Worm (Caenorhabditis elegans) whole organism, young adult: Measurements from ENCODE around the gene Y45G5AL.1.

Source experiments
- B0035.1 ChIP-seq: sonication (generic microtip); optimal IDR thresholded peaks from 2 replicates; lab custom pipeline; 2016; ENCODE audit warnings: missing genetic modification characterization, mild to moderate bottlenecking, missing compliant biosample characterization, missing genotype, missing genetic modification reagents
- B0336.3 ChIP-seq: fragments of 200-800 bp; sonication (Bioruptor generic); IDR thresholded peaks from 2 replicates; pipeline ENCODE4 v1.3.6; 2022; ENCODE audit warnings: missing genetic modification characterization, missing compliant biosample characterization
- F10E7.11 ChIP-seq: sonication (generic microtip); optimal IDR thresholded peaks from 2 replicates; lab custom pipeline; 2017; ENCODE audit warnings: mild to moderate bottlenecking, missing genetic modification characterization, moderate library complexity, missing compliant biosample characterization
- F37B4.10 ChIP-seq: fragments of 200-800 bp; sonication (Bioruptor generic); IDR thresholded peaks from 2 replicates; pipeline ENCODE4 v1.3.6; 2022; ENCODE audit warnings: missing genetic modification characterization, missing compliant biosample characterization
- F52B5.7 ChIP-seq: sonication (generic microtip); optimal IDR thresholded peaks from 2 replicates; lab custom pipeline; 2016; ENCODE audit warnings: mild to moderate bottlenecking, missing genetic modification characterization, missing compliant biosample characterization
- K12H6.12 ChIP-seq: fragments of 200-800 bp; sonication (Bioruptor generic); optimal IDR thresholded peaks from 2 replicates; lab custom pipeline; 2018; ENCODE audit warnings: mild to moderate bottlenecking, missing genetic modification characterization, missing compliant biosample characterization
- Y56A3A.18 ChIP-seq: fragments of 200-800 bp; sonication (Bioruptor generic); IDR thresholded peaks from 2 replicates; pipeline ENCODE4 v1.3.6; 2022; ENCODE audit warnings: missing genetic modification reagents, missing genetic modification characterization, missing compliant biosample characterization
- Y95B8A.8 ChIP-seq: fragments of 200-800 bp; sonication (Bioruptor generic); IDR thresholded peaks from 2 replicates; pipeline ENCODE4 v1.3.6; 2022; ENCODE audit warnings: missing genetic modification reagents, missing genetic modification characterization, missing compliant biosample characterization
- ZK185.1 ChIP-seq: sonication (generic microtip); optimal IDR thresholded peaks from 2 replicates; lab custom pipeline; 2016; ENCODE audit warnings: mild to moderate bottlenecking, missing genetic modification characterization, missing compliant biosample characterization; ENCODE audit not compliant: poor library complexity, severe bottlenecking
- athp-1 ChIP-seq: sonication (generic microtip); optimal IDR thresholded peaks from 2 replicates; lab custom pipeline; 2017; ENCODE audit warnings: mild to moderate bottlenecking, missing genetic modification characterization, missing compliant biosample characterization
- attf-5 ChIP-seq: fragments of 200-800 bp; sonication (Bioruptor generic); optimal IDR thresholded peaks from 2 replicates; lab custom pipeline; 2018; ENCODE audit warnings: mild to moderate bottlenecking, missing genetic modification characterization, missing compliant biosample characterization
- attf-6 ChIP-seq: fragments of 200-800 bp; sonication (Bioruptor generic); IDR thresholded peaks from 2 replicates; pipeline ENCODE4 v1.3.6; 2022; ENCODE audit warnings: missing genetic modification reagents, missing genetic modification characterization, missing compliant biosample characterization
- cebp-1 ChIP-seq, 2 experiments: fragments of 200-800 bp in 1 of 2; sonication (Bioruptor generic) in 1 of 2; sonication (generic microtip) in 1 of 2; IDR thresholded peaks in 1 of 2; optimal IDR thresholded peaks in 1 of 2; 2 replicates each; pipeline versions ENCODE4 v1.3.6 to Lab custom; 2017 to 2022; ENCODE audit warnings: missing compliant biosample characterization in 2 of 2, missing genetic modification characterization in 2 of 2, mild to moderate bottlenecking in 1 of 2, missing genetic modification reagents in 1 of 2, moderate library complexity in 1 of 2
- cebp-2 ChIP-seq: fragments of 200-800 bp; sonication (Bioruptor generic); IDR thresholded peaks from 2 replicates; pipeline ENCODE4 v1.3.6; 2022; ENCODE audit warnings: missing genetic modification characterization, missing compliant biosample characterization
- ceh-40 ChIP-seq: fragments of 200-800 bp; sonication (Bioruptor generic); IDR thresholded peaks from 2 replicates; pipeline ENCODE4 v1.3.6; 2022; ENCODE audit warnings: missing genetic modification characterization, missing compliant biosample characterization
- ceh-58 ChIP-seq: fragments of 200-800 bp; sonication (Bioruptor generic); IDR thresholded peaks from 2 replicates; pipeline ENCODE4 v1.3.6; 2022; ENCODE audit warnings: missing genetic modification characterization, missing compliant biosample characterization
- chd-7 ChIP-seq: sonication (generic microtip); optimal IDR thresholded peaks from 2 replicates; lab custom pipeline; 2016; ENCODE audit warnings: mild to moderate bottlenecking, missing genetic modification characterization, moderate library complexity, missing compliant biosample characterization
- dpl-1 ChIP-seq: fragments of 150-350 bp; optimal IDR thresholded peaks from 2 replicates; lab custom pipeline; 2014; ENCODE audit warnings: missing biosample characterization, missing genetic modification reagents, missing genetic modification characterization
- efl-1 ChIP-seq: fragments of 150-350 bp; optimal IDR thresholded peaks from 2 replicates; lab custom pipeline; 2014; ENCODE audit warnings: missing biosample characterization, missing genetic modification reagents, missing genetic modification characterization
- egl-18 ChIP-seq: fragments of 200-800 bp; sonication (Bioruptor generic); IDR thresholded peaks from 2 replicates; pipeline ENCODE4 v1.3.6; 2022; ENCODE audit warnings: missing genetic modification reagents, missing genetic modification characterization, missing compliant biosample characterization
- egrh-3 ChIP-seq: fragments of 200-800 bp; sonication (Bioruptor generic); IDR thresholded peaks from 2 replicates; pipeline ENCODE4 v1.3.6; 2022; ENCODE audit warnings: missing genetic modification reagents, missing genetic modification characterization, missing compliant biosample characterization
- fkh-3 ChIP-seq: sonication (generic microtip); optimal IDR thresholded peaks from 2 replicates; lab custom pipeline; 2016; ENCODE audit warnings: mild to moderate bottlenecking, missing genetic modification characterization, missing compliant biosample characterization
- hlh-26 ChIP-seq: fragments of 200-800 bp; sonication (Bioruptor generic); conservative IDR thresholded peaks from 2 replicates; pipeline ENCODE4 v1.3.6; 2022; ENCODE audit warnings: missing genetic modification reagents, missing genetic modification characterization, missing compliant biosample characterization
- hmg-1.2 ChIP-seq: fragments of 200-800 bp; sonication (Bioruptor generic); IDR thresholded peaks from 2 replicates; pipeline ENCODE4 v1.3.6; 2022; ENCODE audit warnings: missing genetic modification reagents, missing genetic modification characterization, missing compliant biosample characterization
- hrde-1 ChIP-seq: sonication (generic microtip); optimal IDR thresholded peaks from 2 replicates; lab custom pipeline; 2016; ENCODE audit warnings: missing genetic modification characterization, mild to moderate bottlenecking, missing compliant biosample characterization, moderate library complexity, missing genotype, missing genetic modification reagents, borderline replicate concordance
- lin-40 ChIP-seq: sonication (generic microtip); optimal IDR thresholded peaks from 2 replicates; lab custom pipeline; 2016; ENCODE audit warnings: missing genetic modification characterization, mild to moderate bottlenecking, missing compliant biosample characterization, missing genotype, missing genetic modification reagents
- lsy-27 ChIP-seq: sonication (generic microtip); optimal IDR thresholded peaks from 2 replicates; lab custom pipeline; 2017; ENCODE audit warnings: missing genetic modification characterization, mild to moderate bottlenecking, missing compliant biosample characterization, antibody characterized with exemption, missing genotype, borderline replicate concordance; ENCODE audit not compliant: insufficient read depth
- madf-10 ChIP-seq: sonication (generic microtip); optimal IDR thresholded peaks from 2 replicates; lab custom pipeline; 2016; ENCODE audit warnings: mild to moderate bottlenecking, missing genetic modification characterization, missing compliant biosample characterization
- madf-6 ChIP-seq: fragments of 200-800 bp; sonication (Bioruptor generic); IDR thresholded peaks from 2 replicates; pipeline ENCODE4 v1.3.6; 2022; ENCODE audit warnings: missing genetic modification reagents, missing genetic modification characterization, missing compliant biosample characterization
- mes-4 ChIP-seq: sonication (generic microtip); optimal IDR thresholded peaks from 2 replicates; lab custom pipeline; 2016; ENCODE audit warnings: missing genotype, missing genetic modification characterization, missing compliant biosample characterization
- nfya-1 ChIP-seq: sonication (generic microtip); optimal IDR thresholded peaks from 2 replicates; lab custom pipeline; 2017; ENCODE audit warnings: antibody characterized with exemption, missing compliant biosample characterization, missing genetic modification characterization, borderline replicate concordance; ENCODE audit not compliant: insufficient read depth
- nfyb-1 ChIP-seq: fragments of 200-800 bp; sonication (Bioruptor generic); IDR thresholded peaks from 2 replicates; pipeline ENCODE4 v1.3.6; 2022; ENCODE audit warnings: missing genetic modification reagents, missing genetic modification characterization, missing compliant biosample characterization
- nhr-179 ChIP-seq: sonication (generic microtip); optimal IDR thresholded peaks from 2 replicates; lab custom pipeline; 2016; ENCODE audit warnings: mild to moderate bottlenecking, missing genetic modification characterization, missing compliant biosample characterization
- nhr-27 ChIP-seq: fragments of 200-800 bp; sonication (Bioruptor generic); optimal IDR thresholded peaks from 2 replicates; lab custom pipeline; 2018; ENCODE audit warnings: mild to moderate bottlenecking, missing genetic modification characterization, moderate library complexity, missing compliant biosample characterization
- pbrm-1 ChIP-seq: fragments of 200-800 bp; sonication (Bioruptor generic); IDR thresholded peaks from 2 replicates; pipeline ENCODE4 v1.3.6; 2022; ENCODE audit warnings: missing genetic modification reagents, missing genetic modification characterization, missing compliant biosample characterization
- pha-4 ChIP-seq: fragments of 150-350 bp; sonication (generic microtip); optimal IDR thresholded peaks from 2 replicates; lab custom pipeline; 2014; ENCODE audit warnings: missing biosample characterization, missing genetic modification reagents, missing genetic modification characterization
- sea-2 ChIP-seq: fragments of 200-800 bp; sonication (Bioruptor generic); IDR thresholded peaks from 2 replicates; pipeline ENCODE4 v1.3.6; 2022; ENCODE audit warnings: missing genetic modification characterization, missing compliant biosample characterization
- snpc-1.1 ChIP-seq: sonication (generic microtip); optimal IDR thresholded peaks from 2 replicates; lab custom pipeline; 2017; ENCODE audit warnings: missing genetic modification characterization, mild to moderate bottlenecking, missing compliant biosample characterization, antibody characterized with exemption, moderate library complexity, missing genotype, missing genetic modification reagents; ENCODE audit not compliant: insufficient read depth
- snpc-1.3 ChIP-seq: sonication (generic microtip); optimal IDR thresholded peaks from 2 replicates; lab custom pipeline; 2017; ENCODE audit warnings: missing genetic modification characterization, mild to moderate bottlenecking, missing compliant biosample characterization, antibody characterized with exemption, moderate library complexity, missing genotype, missing genetic modification reagents; ENCODE audit not compliant: insufficient read depth
- somi-1 ChIP-seq: fragments of 200-800 bp; sonication (Bioruptor generic); optimal IDR thresholded peaks from 2 replicates; lab custom pipeline; 2018; ENCODE audit warnings: mild to moderate bottlenecking, missing genetic modification characterization, missing compliant biosample characterization
- tbx-9 ChIP-seq: sonication (generic microtip); optimal IDR thresholded peaks from 2 replicates; lab custom pipeline; 2016; ENCODE audit warnings: borderline replicate concordance, missing genetic modification characterization, inconsistent platforms, missing compliant biosample characterization
- unc-130 ChIP-seq: sonication (generic microtip); optimal IDR thresholded peaks from 2 replicates; lab custom pipeline; 2016; ENCODE audit warnings: missing genetic modification reagents, missing genetic modification characterization, missing compliant biosample characterization
- ztf-18 ChIP-seq: sonication (generic microtip); optimal IDR thresholded peaks from 2 replicates; lab custom pipeline; 2016; ENCODE audit warnings: missing genotype, mild to moderate bottlenecking, missing genetic modification characterization, missing compliant biosample characterization
- ztf-25 ChIP-seq: fragments of 200-800 bp; sonication (Bioruptor generic); IDR thresholded peaks from 2 replicates; pipeline ENCODE4 v1.3.6; 2022; ENCODE audit warnings: missing genetic modification reagents, missing genetic modification characterization, missing compliant biosample characterization
- ztf-28 ChIP-seq: fragments of 200-800 bp; sonication (Bioruptor generic); IDR thresholded peaks from 2 replicates; pipeline ENCODE4 v1.3.6; 2022; ENCODE audit warnings: missing genetic modification reagents, missing genetic modification characterization, missing compliant biosample characterization
- ztf-3 ChIP-seq: fragments of 200-800 bp; sonication (Bioruptor generic); optimal IDR thresholded peaks from 2 replicates; lab custom pipeline; 2018; ENCODE audit warnings: mild to moderate bottlenecking, missing genetic modification characterization, missing compliant biosample characterization

The Y45G5AL.1 gene

ce11 chrV:4129604-4130003, 14.7 kb upstream of the Y45G5AL.1 start, which contains the start of gene phat-4:
Gene phat-4 (plus strand): TSS chrV:4129904.
- no peak for TF ChIP-seq ztf-18 (tag; lab: Kevin White, UChicago)
- TF ChIP-seq attf-6 = no peak
- no peak for TF ChIP-seq somi-1 (GFP tag; lab: Kevin White, UChicago)
- TF ChIP-seq B0035.1 = no peak
- TF ChIP-seq attf-5 (GFP tag; lab: Kevin White, UChicago) = no peak
- no peak for TF ChIP-seq fkh-3 (tag; lab: Kevin White, UChicago)
- TF ChIP-seq egl-18 (GFP tag; lab: Robert Waterston, UW) = no peak
- no peak for TF ChIP-seq madf-10 (tag; lab: Kevin White, UChicago)
- TF ChIP-seq pha-4 (tag; lab: Kevin White, UChicago) = no peak
- no peak for TF ChIP-seq unc-130 (GFP tag; lab: Kevin White, UChicago)
- TF ChIP-seq snpc-1.3 (tag; lab: Kevin White, UChicago) = no peak
- TF ChIP-seq ztf-25 (GFP tag; lab: Robert Waterston, UW) = no peak
- TF ChIP-seq pbrm-1 = no peak
- no peak for TF ChIP-seq mes-4 (tag; lab: Kevin White, UChicago)
- no peak for TF ChIP-seq madf-6 (GFP tag; lab: Robert Waterston, UW)
- no peak for TF ChIP-seq F37B4.10
- TF ChIP-seq, all 124 proteins: peak for 0

ce11 chrV:4131471-4131939, 12.8 kb upstream of the Y45G5AL.1 start, which contains the start of gene nhr-57:
Gene nhr-57 (plus strand): TSS chrV:4131889.
- TF ChIP-seq dpl-1 (GFP tag; lab: Kevin White, UChicago) (no peak), egrh-3 (GFP tag; lab: Robert Waterston, UW) (no peak), efl-1 (GFP tag; lab: Kevin White, UChicago) (no peak), ceh-40 (GFP tag; lab: Robert Waterston, UW) (no peak), athp-1 (no peak), K12H6.12 (tag; lab: Kevin White, UChicago) (no peak), Y95B8A.8 (GFP tag; lab: Robert Waterston, UW) (no peak), pha-4 (tag; lab: Kevin White, UChicago) (peak; percentile 79), nfyb-1 (GFP tag; lab: Robert Waterston, UW) (no peak), F10E7.11 (tag; lab: Kevin White, UChicago) (no peak), hrde-1 (no peak), pbrm-1 (no peak; the same call in 1 of the 2 replicates), lin-40 (peak; percentile 77), sea-2 (GFP tag; lab: Robert Waterston, UW) (no peak), B0035.1 (no peak), tbx-9 (tag; lab: Kevin White, UChicago) (no peak), hlh-26 (GFP tag; lab: Robert Waterston, UW) (no peak), hmg-1.2 (no peak), Y56A3A.18 (GFP tag; lab: Robert Waterston, UW) (no peak), cebp-1 (GFP tag; IDR thresholded peaks at IDR 0.05; lab: Robert Waterston, UW) (no peak), cebp-1 (tag; optimal IDR thresholded peaks at IDR 0.05; lab: Kevin White, UChicago) (peak; percentile 73), ztf-3 (no peak), ztf-28 (GFP tag; lab: Robert Waterston, UW) (no peak), chd-7 (tag; lab: Kevin White, UChicago) (peak; percentile 16), cebp-2 (no peak), F52B5.7 (tag; lab: Kevin White, UChicago) (no peak), lsy-27 (tag; lab: Kevin White, UChicago) (no peak), mes-4 (tag; lab: Kevin White, UChicago) (no peak), nhr-179 (tag; lab: Kevin White, UChicago) (no peak), ceh-58 (GFP tag; lab: Robert Waterston, UW) (no peak), F37B4.10 (no peak), nfya-1 (no peak), ZK185.1 (tag; lab: Kevin White, UChicago) (no peak), snpc-1.1 (no peak), nhr-27 (tag; lab: Kevin White, UChicago) (no peak), B0336.3 (GFP tag; lab: Robert Waterston, UW) (peak; percentile 74)
